Worm (Caenorhabditis elegans) whole organism, late embryonic: ENCODE results near the gene D2007.2.

Experiments used
- C08G9.2 ChIP-seq: sonication (generic microtip); optimal IDR thresholded peaks from 2 replicates; lab custom pipeline; 2016; ENCODE audit warnings: mild to moderate bottlenecking, missing genetic modification characterization, moderate library complexity, missing compliant biosample characterization
- F13H6.1 ChIP-seq: sonication (generic microtip); optimal IDR thresholded peaks from 2 replicates; lab custom pipeline; 2016; ENCODE audit warnings: missing genetic modification characterization, missing compliant biosample characterization
- K09A11.1 ChIP-seq: sonication (generic microtip); optimal IDR thresholded peaks from 2 replicates; lab custom pipeline; 2017; ENCODE audit warnings: antibody characterized with exemption, mild to moderate bottlenecking, missing genetic modification characterization, missing compliant biosample characterization; ENCODE audit not compliant: insufficient read depth
- T23F11.4 ChIP-seq: fragments of 200-800 bp; sonication (Bioruptor generic); optimal IDR thresholded peaks from 2 replicates; lab custom pipeline; 2018; ENCODE audit warnings: mild to moderate bottlenecking, missing genetic modification characterization, missing compliant biosample characterization
- Y22D7AL.16 ChIP-seq: sonication (generic microtip); optimal IDR thresholded peaks from 2 replicates; lab custom pipeline; 2016; ENCODE audit warnings: missing genetic modification characterization, missing compliant biosample characterization
- ahr-1 ChIP-seq: sonication (generic microtip); optimal IDR thresholded peaks from 2 replicates; lab custom pipeline; 2016; ENCODE audit warnings: missing genetic modification characterization, missing compliant biosample characterization
- ama-1 ChIP-seq: fragments of 150-350 bp; optimal IDR thresholded peaks from 2 replicates; lab custom pipeline; 2014
- ceh-18 ChIP-seq: sonication (generic microtip); optimal IDR thresholded peaks from 2 replicates; lab custom pipeline; 2016; ENCODE audit warnings: missing genetic modification characterization, missing compliant biosample characterization
- ceh-2 ChIP-seq: sonication (generic microtip); optimal IDR thresholded peaks from 2 replicates; lab custom pipeline; 2016; ENCODE audit warnings: missing genotype, missing genetic modification characterization, missing compliant biosample characterization
- ceh-22 ChIP-seq: sonication (generic microtip); optimal IDR thresholded peaks from 2 replicates; lab custom pipeline; 2017; ENCODE audit warnings: missing biosample characterization, missing genetic modification characterization
- ceh-24 ChIP-seq: sonication (generic microtip); optimal IDR thresholded peaks from 2 replicates; lab custom pipeline; 2016; ENCODE audit warnings: mild to moderate bottlenecking, missing genetic modification characterization, missing compliant biosample characterization
- ceh-30 ChIP-seq: fragments of 150-350 bp; optimal IDR thresholded peaks from 2 replicates; lab custom pipeline; 2014; ENCODE audit warnings: missing biosample characterization, missing genetic modification characterization
- ceh-45 ChIP-seq: fragments of 200-800 bp; sonication (Bioruptor generic); IDR thresholded peaks from 2 replicates; pipeline ENCODE4 v1.3.6; 2022; ENCODE audit warnings: missing genetic modification reagents, missing genetic modification characterization, missing compliant biosample characterization
- ceh-48 ChIP-seq: sonication (generic microtip); optimal IDR thresholded peaks from 2 replicates; lab custom pipeline; 2016; ENCODE audit warnings: missing genetic modification characterization, inconsistent platforms, missing compliant biosample characterization
- ceh-6 ChIP-seq: fragments of 200-800 bp; sonication (Bioruptor generic); optimal IDR thresholded peaks from 2 replicates; lab custom pipeline; 2018; ENCODE audit warnings: mild to moderate bottlenecking, missing genetic modification characterization, missing compliant biosample characterization
- ceh-9 ChIP-seq: sonication (generic microtip); optimal IDR thresholded peaks from 2 replicates; lab custom pipeline; 2016; ENCODE audit warnings: mild to moderate bottlenecking, missing genetic modification characterization, inconsistent platforms, missing compliant biosample characterization
- dmd-4 ChIP-seq: sonication (generic microtip); optimal IDR thresholded peaks from 2 replicates; lab custom pipeline; 2016; ENCODE audit warnings: borderline replicate concordance, missing genetic modification characterization, missing compliant biosample characterization
- ets-4 ChIP-seq: sonication (generic microtip); optimal IDR thresholded peaks from 2 replicates; lab custom pipeline; 2016; ENCODE audit warnings: missing genetic modification characterization, missing compliant biosample characterization
- fax-1 ChIP-seq: sonication (generic microtip); optimal IDR thresholded peaks from 2 replicates; lab custom pipeline; 2016; ENCODE audit warnings: missing genotype, missing genetic modification characterization, missing compliant biosample characterization
- fkh-10 ChIP-seq: fragments of 150-350 bp; optimal IDR thresholded peaks from 2 replicates; lab custom pipeline; 2014; ENCODE audit warnings: missing biosample characterization, missing genetic modification reagents, missing genetic modification characterization
- hlh-13 ChIP-seq: fragments of 200-800 bp; sonication (Bioruptor generic); optimal IDR thresholded peaks from 2 replicates; lab custom pipeline; 2018; ENCODE audit warnings: mild to moderate bottlenecking, missing genetic modification characterization, missing compliant biosample characterization
- hlh-15 ChIP-seq: sonication (generic microtip); optimal IDR thresholded peaks from 2 replicates; lab custom pipeline; 2016; ENCODE audit warnings: missing genetic modification characterization, missing compliant biosample characterization
- hlh-30 ChIP-seq: sonication (generic microtip); optimal IDR thresholded peaks from 2 replicates; lab custom pipeline; 2017; ENCODE audit warnings: antibody characterized with exemption, missing genetic modification characterization, missing compliant biosample characterization; ENCODE audit not compliant: insufficient read depth
- hlh-6 ChIP-seq: sonication (generic microtip); optimal IDR thresholded peaks from 2 replicates; lab custom pipeline; 2016; ENCODE audit warnings: missing genotype, missing genetic modification characterization, missing compliant biosample characterization
- hlh-8 ChIP-seq: sonication (generic microtip); optimal IDR thresholded peaks from 2 replicates; lab custom pipeline; 2016; ENCODE audit warnings: missing genotype, missing genetic modification characterization, missing compliant biosample characterization
- lim-6 ChIP-seq: sonication (generic microtip); optimal IDR thresholded peaks from 2 replicates; lab custom pipeline; 2016; ENCODE audit warnings: missing genetic modification characterization, missing compliant biosample characterization
- nfya-1 ChIP-seq: sonication (generic microtip); optimal IDR thresholded peaks from 2 replicates; lab custom pipeline; 2017; ENCODE audit warnings: missing genetic modification characterization, mild to moderate bottlenecking, missing compliant biosample characterization, antibody characterized with exemption, moderate library complexity
- nhr-11 ChIP-seq: fragments of 150-350 bp; optimal IDR thresholded peaks from 2 replicates; lab custom pipeline; 2014; ENCODE audit warnings: missing biosample characterization, missing genetic modification characterization
- nhr-232 ChIP-seq: sonication (generic microtip); optimal IDR thresholded peaks from 2 replicates; lab custom pipeline; 2016; ENCODE audit warnings: missing genetic modification characterization, missing compliant biosample characterization
- odd-2 ChIP-seq: sonication (generic microtip); optimal IDR thresholded peaks from 2 replicates; lab custom pipeline; 2017; ENCODE audit warnings: antibody characterized with exemption, mild to moderate bottlenecking, missing genetic modification characterization, missing compliant biosample characterization
- pha-2 ChIP-seq: sonication (generic microtip); optimal IDR thresholded peaks from 2 replicates; lab custom pipeline; 2017; ENCODE audit warnings: mild to moderate bottlenecking, missing genetic modification characterization, missing compliant biosample characterization
- pros-1 ChIP-seq: fragments of 150-350 bp; optimal IDR thresholded peaks from 2 replicates; lab custom pipeline; 2014; ENCODE audit warnings: missing biosample characterization, missing genetic modification reagents, missing genetic modification characterization
- sox-4 ChIP-seq: sonication (generic microtip); optimal IDR thresholded peaks from 2 replicates; lab custom pipeline; 2017; ENCODE audit warnings: mild to moderate bottlenecking, missing genetic modification characterization, inconsistent platforms, missing compliant biosample characterization
- tbx-7 ChIP-seq: sonication (generic microtip); optimal IDR thresholded peaks from 2 replicates; lab custom pipeline; 2016; ENCODE audit warnings: missing genotype, missing genetic modification characterization, missing compliant biosample characterization
- ttx-3 ChIP-seq: sonication (generic microtip); optimal IDR thresholded peaks from 2 replicates; lab custom pipeline; 2016; ENCODE audit warnings: missing genetic modification reagents, missing genetic modification characterization, missing compliant biosample characterization
- unc-3 ChIP-seq, 2 experiments: fragments of 200-800 bp in 1 of 2; sonication (Bioruptor generic) in 1 of 2; sonication (generic microtip) in 1 of 2; conservative IDR thresholded peaks in 1 of 2; optimal IDR thresholded peaks in 1 of 2; 2 replicates each; pipeline versions ENCODE4 v1.3.6 to Lab custom; 2016 to 2022; ENCODE audit warnings: missing compliant biosample characterization in 2 of 2, missing genetic modification characterization in 2 of 2, missing genetic modification reagents in 1 of 2
- zip-5 ChIP-seq: sonication (generic microtip); optimal IDR thresholded peaks from 2 replicates; lab custom pipeline; 2016; ENCODE audit warnings: missing genetic modification characterization, missing compliant biosample characterization

D2007.2 gene

DNA sequence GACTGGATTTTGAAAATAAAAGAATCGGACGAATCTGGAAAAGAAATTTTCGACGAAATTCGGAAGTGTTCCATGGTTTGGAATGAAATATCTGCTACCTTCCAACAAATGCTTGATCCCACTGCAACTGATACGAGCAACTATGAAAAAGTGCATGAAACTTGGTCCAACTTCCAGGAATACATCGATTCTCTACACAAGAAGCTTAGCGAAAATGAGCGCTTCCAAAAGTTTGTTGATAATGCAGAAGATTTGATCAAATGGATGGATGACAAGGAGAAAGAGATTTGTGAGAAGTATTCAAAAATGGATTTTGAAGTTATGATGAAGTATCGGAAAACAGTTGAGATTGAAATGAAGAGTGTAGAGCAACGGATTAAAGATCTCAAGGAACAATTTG is 33.8 kb downstream of the D2007.2 start:
- TF ChIP-seq fax-1 (tag; lab: Kevin White, UChicago) (no peak), zip-5 (tag; lab: Kevin White, UChicago) (no peak), nhr-232 (tag; lab: Kevin White, UChicago) (no peak), pros-1 (no peak), fkh-10 (GFP tag; lab: Kevin White, UChicago) (no peak), ahr-1 (tag; lab: Kevin White, UChicago) (no peak), ama-1 (lab: Kevin White, UChicago) (no peak), nfya-1 (no peak), ceh-18 (tag; lab: Kevin White, UChicago) (no peak), tbx-7 (no peak), hlh-30 (tag; lab: Kevin White, UChicago) (no peak), ceh-24 (no peak), ceh-9 (tag; lab: Kevin White, UChicago) (no peak), pha-2 (tag; lab: Kevin White, UChicago) (no peak)

DNA sequence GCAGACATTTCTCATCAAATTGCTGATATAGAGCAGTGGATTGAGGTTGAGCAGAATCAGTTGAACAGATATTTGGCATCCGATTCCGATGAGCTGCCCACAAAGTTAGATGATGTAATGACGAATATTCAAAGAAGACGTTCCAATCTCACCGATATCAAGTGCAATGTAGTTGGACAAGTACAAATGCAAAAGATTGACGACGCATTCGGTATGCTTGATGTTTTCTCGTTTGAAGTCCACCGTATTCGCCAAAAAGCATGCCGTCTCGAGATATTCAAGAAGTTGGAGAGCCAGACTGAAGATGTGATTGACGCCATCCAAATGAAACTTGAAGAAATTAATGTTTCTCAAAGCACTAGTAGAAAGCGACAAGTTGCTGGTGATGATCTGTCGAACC is 36.4 kb downstream of the D2007.2 start:
- TF ChIP-seq ceh-6 (GFP tag; lab: Kevin White, UChicago) (no peak), K09A11.1 (tag; lab: Kevin White, UChicago) (no peak), dmd-4 (tag; lab: Kevin White, UChicago) (no peak), ceh-30 (tag; lab: Kevin White, UChicago) (no peak)

DNA sequence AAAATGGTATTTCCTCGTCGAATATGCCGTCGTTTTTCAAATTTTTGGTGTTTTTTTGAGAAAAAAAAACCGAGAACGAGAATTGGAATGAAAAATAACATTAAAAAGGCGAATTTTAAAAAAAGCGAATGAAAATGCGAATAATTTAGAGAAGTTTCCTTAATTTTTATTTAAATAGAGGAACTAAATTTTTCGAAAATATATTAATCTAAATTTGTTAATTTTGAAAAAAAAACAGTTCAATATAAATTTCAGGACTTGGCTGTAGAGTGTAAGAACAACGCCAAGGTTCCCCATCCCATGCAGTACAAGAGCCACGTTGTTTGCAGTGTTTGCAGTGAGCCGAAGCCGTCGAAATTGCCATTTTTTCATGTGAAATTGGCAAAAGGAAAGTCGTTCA is 41.7 kb downstream of the D2007.2 start, which contains the start of gene C50C3.19:
TSS of gene C50C3.19 (plus strand) at position 301 of the 400 bp plus-strand sequence.
- TF ChIP-seq hlh-6 (tag; lab: Kevin White, UChicago) (no peak), ceh-48 (tag; lab: Kevin White, UChicago) (no peak), unc-3 (GFP tag; conservative IDR thresholded peaks at IDR 0.05; lab: Robert Waterston, UW) (no peak), unc-3 (tag; optimal IDR thresholded peaks at IDR 0.05; lab: Kevin White, UChicago) (no peak), sox-4 (tag; lab: Kevin White, UChicago) (no peak), hlh-30 (tag; lab: Kevin White, UChicago) (no peak), pha-2 (tag; lab: Kevin White, UChicago) (no peak), C08G9.2 (tag; lab: Kevin White, UChicago) (no peak), hlh-8 (no peak), lim-6 (tag; lab: Kevin White, UChicago) (no peak), nhr-11 (no peak)

DNA sequence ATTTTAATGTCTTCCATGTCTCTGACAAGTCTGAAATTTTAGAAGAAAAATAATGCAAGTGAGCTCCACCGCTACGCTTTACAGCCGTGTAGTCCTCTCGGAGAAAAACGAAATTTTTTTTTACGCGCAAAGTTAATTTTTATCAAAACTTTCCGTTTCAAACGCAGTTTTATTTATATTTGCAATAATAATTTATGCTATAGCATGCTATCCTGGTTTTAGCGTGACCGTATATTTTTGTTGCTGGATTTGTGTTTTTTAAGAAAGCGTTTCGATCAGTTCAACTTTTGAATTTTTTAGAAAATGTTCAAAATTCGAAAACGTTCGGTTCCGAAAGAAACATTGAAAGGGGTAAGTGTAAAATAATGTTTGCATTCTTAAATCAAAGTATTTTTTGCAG is 42.9 kb downstream of the D2007.2 start, which contains the start of gene C50C3.1:
TSS of gene C50C3.1 (plus strand) at position 301 of the 400 bp plus-strand sequence.
- TF ChIP-seq hlh-13 (GFP tag; lab: Kevin White, UChicago) (no peak), lim-6 (tag; lab: Kevin White, UChicago) (no peak), ceh-22 (tag; lab: Kevin White, UChicago) (no peak), Y22D7AL.16 (tag; lab: Kevin White, UChicago) (no peak), ceh-2 (tag; lab: Kevin White, UChicago) (no peak), tbx-7 (no peak), odd-2 (tag; lab: Kevin White, UChicago) (no peak), ets-4 (tag; lab: Kevin White, UChicago) (no peak), nhr-11 (no peak), hlh-15 (no peak), F13H6.1 (tag; lab: Kevin White, UChicago) (no peak), ceh-30 (tag; lab: Kevin White, UChicago) (no peak), sox-4 (tag; lab: Kevin White, UChicago) (no peak), ceh-45 (GFP tag; lab: Robert Waterston, UW) (no peak), ttx-3 (tag; lab: Kevin White, UChicago) (no peak), T23F11.4 (no peak), zip-5 (tag; lab: Kevin White, UChicago) (no peak)
